Worm (Caenorhabditis elegans) whole organism, young adult: ENCODE measurements around the gene srz-83.
A peak's percentile ranks its signal among the peaks of the same experiment; 100 is the strongest.

Experiments used
- egl-18 ChIP-seq: fragments of 200-800 bp; sonication (Bioruptor generic); IDR thresholded peaks from 2 replicates; pipeline ENCODE4 v1.3.6; 2022; ENCODE audit warnings: missing genetic modification reagents, missing genetic modification characterization, missing compliant biosample characterization
- lin-26 ChIP-seq: fragments of 200-800 bp; sonication (Bioruptor generic); IDR thresholded peaks from 2 replicates; pipeline ENCODE4 v1.3.6; 2022; ENCODE audit warnings: missing genetic modification reagents, missing genetic modification characterization, missing compliant biosample characterization
- mcd-1 ChIP-seq: fragments of 200-800 bp; sonication (Bioruptor generic); IDR thresholded peaks from 2 replicates; pipeline ENCODE4 v1.3.6; 2022; ENCODE audit warnings: missing genetic modification reagents, missing genetic modification characterization, missing compliant biosample characterization
- pha-4 ChIP-seq: fragments of 150-350 bp; sonication (generic microtip); optimal IDR thresholded peaks from 2 replicates; lab custom pipeline; 2014; ENCODE audit warnings: missing biosample characterization, missing genetic modification reagents, missing genetic modification characterization

DNA sequence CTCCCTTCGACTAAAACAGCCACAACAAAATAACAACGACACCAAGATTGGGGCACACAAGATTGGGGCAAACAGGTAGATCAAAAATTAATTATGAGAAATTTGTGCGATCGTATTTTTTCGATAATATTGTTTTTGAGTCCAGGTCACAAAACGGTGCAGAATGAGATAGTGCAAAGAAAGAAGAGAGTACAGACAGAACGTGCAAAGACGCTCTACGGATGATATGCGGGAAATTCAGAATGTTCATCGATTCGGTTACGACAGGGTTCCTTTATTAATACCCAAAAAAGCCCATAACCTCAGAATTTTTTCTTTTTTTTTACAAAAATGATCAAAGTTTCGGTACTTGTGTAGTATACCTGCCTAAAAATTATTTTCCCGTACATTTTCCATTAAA is 35.0 kb downstream of the srz-83 start:
- TF ChIP-seq pha-4 (tag; lab: Kevin White, UChicago) (no peak), egl-18 (GFP tag; lab: Robert Waterston, UW) (no peak), mcd-1 (GFP tag; lab: Robert Waterston, UW) (peak; percentile 31; the same call in 1 of the 2 replicates), lin-26 (GFP tag; lab: Robert Waterston, UW) (no peak)
